Fruit fly (Drosophila melanogaster) whole organism, embryonic: ENCODE results near the gene CG16775.

ENCODE experiments used
- Asciz ChIP-seq: fragments of 200-800 bp; sonication (Bioruptor generic); optimal IDR thresholded peaks from 2 replicates; lab custom pipeline; 2017; ENCODE audit warnings: missing biosample characterization, mild to moderate bottlenecking, missing genetic modification characterization, missing genetic modification reagents
- Atf3 ChIP-seq: fragments of 200-800 bp; sonication (Bioruptor generic); optimal IDR thresholded peaks from 3 replicates; lab custom pipeline; 2016; ENCODE audit warnings: missing biosample characterization, missing genetic modification characterization
- Awh ChIP-seq: fragments of 200-800 bp; sonication (Bioruptor generic); IDR thresholded peaks from 2 replicates; pipeline ENCODE4, ENCODE4 v1.3.6; 2022; ENCODE audit warnings: missing biosample characterization, missing genetic modification characterization
- B-H2 ChIP-seq: fragments of 200-800 bp; sonication (Bioruptor generic); optimal IDR thresholded peaks from 2 replicates; lab custom pipeline; 2018; ENCODE audit warnings: missing biosample characterization, mild to moderate bottlenecking, missing genetic modification characterization
- CG10147 ChIP-seq: fragments of 200-800 bp; sonication (Bioruptor generic); optimal IDR thresholded peaks from 2 replicates; lab custom pipeline; 2019; ENCODE audit warnings: missing biosample characterization, mild to moderate bottlenecking, missing genetic modification characterization, moderate library complexity
- CG10321 ChIP-seq: fragments of 200-800 bp; sonication (Bioruptor generic); IDR thresholded peaks from 2 replicates; pipeline ENCODE4 v1.3.6; 2022; ENCODE audit warnings: missing biosample characterization, missing genetic modification characterization
- CG12219 ChIP-seq: fragments of 200-800 bp; sonication (Bioruptor generic); optimal IDR thresholded peaks from 3 replicates; lab custom pipeline; 2018; ENCODE audit warnings: missing biosample characterization, mild to moderate bottlenecking, missing genetic modification characterization
- CG12659 ChIP-seq: fragments of 200-800 bp; sonication (Bioruptor generic); optimal IDR thresholded peaks from 3 replicates; lab custom pipeline; 2017; ENCODE audit warnings: mild to moderate bottlenecking, missing biosample characterization, missing genetic modification reagents, missing genetic modification characterization
- CG12769 ChIP-seq: fragments of 200-800 bp; sonication (Bioruptor generic); optimal IDR thresholded peaks from 2 replicates; lab custom pipeline; 2019; ENCODE audit warnings: missing biosample characterization, mild to moderate bottlenecking, missing genetic modification characterization, moderate library complexity
- CG13894 ChIP-seq: fragments of 200-800 bp; sonication (Bioruptor generic); optimal IDR thresholded peaks from 3 replicates; lab custom pipeline; 2018; ENCODE audit warnings: missing biosample characterization, mild to moderate bottlenecking, missing genetic modification characterization, moderate library complexity
- CG15269 ChIP-seq: fragments of 200-800 bp; sonication (Bioruptor generic); optimal IDR thresholded peaks from 2 replicates; lab custom pipeline; 2018; ENCODE audit warnings: missing biosample characterization, mild to moderate bottlenecking, missing genetic modification characterization, moderate library complexity
- CG16779 ChIP-seq: fragments of 200-800 bp; sonication (Bioruptor generic); IDR thresholded peaks from 2 replicates; pipeline ENCODE4 v1.3.6; 2022; ENCODE audit warnings: missing biosample characterization, missing genetic modification characterization
- CG32532 ChIP-seq: fragments of 200-800 bp; sonication (Bioruptor generic); IDR thresholded peaks from 2 replicates; pipeline ENCODE4 v1.3.6; 2022; ENCODE audit warnings: missing biosample characterization, missing genetic modification characterization
- CG33213 ChIP-seq: fragments of 200-800 bp; sonication (Bioruptor generic); optimal IDR thresholded peaks from 3 replicates; lab custom pipeline; 2016; ENCODE audit warnings: missing biosample characterization, missing genetic modification characterization
- CG34376 ChIP-seq: fragments of 200-800 bp; sonication (Bioruptor generic); optimal IDR thresholded peaks from 2 replicates; lab custom pipeline; 2018; ENCODE audit warnings: missing biosample characterization, mild to moderate bottlenecking, missing genetic modification characterization
- CkIIα-i1 ChIP-seq: fragments of 200-800 bp; sonication (Bioruptor generic); IDR thresholded peaks from 2 replicates; pipeline ENCODE4 v1.3.6; 2022; ENCODE audit warnings: missing biosample characterization, missing genetic modification characterization
- Dfd ChIP-seq, 2 experiments: fragments of >200 bp; optimal IDR thresholded peaks; 2 replicates each; lab custom pipeline; 2017; ENCODE audit warnings: missing biosample characterization in 2 of 2, missing genetic modification characterization in 2 of 2
- Eip74EF ChIP-seq, 2 experiments: fragments of 200-800 bp in 1 of 2; fragments of >200 bp in 1 of 2; sonication (Bioruptor generic) in 1 of 2; optimal IDR thresholded peaks; 2 replicates each; lab custom pipeline; 2017 to 2019; ENCODE audit warnings: missing biosample characterization in 2 of 2, missing genetic modification characterization in 2 of 2, mild to moderate bottlenecking in 1 of 2, moderate library complexity in 1 of 2
- Elba2 ChIP-seq: fragments of 200-800 bp; sonication (Bioruptor generic); optimal IDR thresholded peaks from 3 replicates; lab custom pipeline; 2016; ENCODE audit warnings: missing biosample characterization, missing genetic modification characterization
- Hr39 ChIP-seq: fragments of >200 bp; optimal IDR thresholded peaks from 2 replicates; lab custom pipeline; 2017
- Nf-YC ChIP-seq: fragments of 200-800 bp; optimal IDR thresholded peaks from 3 replicates; lab custom pipeline; 2019; ENCODE audit warnings: missing biosample characterization, mild to moderate bottlenecking, missing genetic modification characterization, moderate library complexity
- Sin3A ChIP-seq: fragments of >200 bp; optimal IDR thresholded peaks from 2 replicates; lab custom pipeline; 2018
- Sry-δ ChIP-seq: fragments of 200-800 bp; sonication (Bioruptor generic); optimal IDR thresholded peaks from 2 replicates; lab custom pipeline; 2016; ENCODE audit warnings: missing biosample characterization, missing genetic modification characterization
- ase ChIP-seq: fragments of 200-800 bp; sonication (Bioruptor generic); IDR thresholded peaks from 3 replicates; pipeline ENCODE4 v1.3.6; 2022; ENCODE audit warnings: missing biosample characterization, missing genetic modification characterization
- btn ChIP-seq: fragments of 200-800 bp; sonication (Bioruptor generic); optimal IDR thresholded peaks from 2 replicates; lab custom pipeline; 2016; ENCODE audit warnings: missing biosample characterization, missing genetic modification characterization
- cg ChIP-seq: fragments of 200-800 bp; sonication (Bioruptor generic); optimal IDR thresholded peaks from 3 replicates; lab custom pipeline; 2019; ENCODE audit warnings: missing biosample characterization, mild to moderate bottlenecking, missing genetic modification characterization, moderate library complexity
- cwo ChIP-seq: fragments of 200-800 bp; sonication (Bioruptor generic); optimal IDR thresholded peaks from 3 replicates; lab custom pipeline; 2017; ENCODE audit warnings: missing biosample characterization, missing genetic modification characterization, mild to moderate bottlenecking, moderate library complexity, missing genetic modification reagents
- ems ChIP-seq: fragments of 200-800 bp; sonication (Bioruptor generic); optimal IDR thresholded peaks from 3 replicates; lab custom pipeline; 2016; ENCODE audit warnings: missing biosample characterization, missing genetic modification characterization
- ftz-f1 ChIP-seq: fragments of 200-800 bp; sonication (Bioruptor generic); optimal IDR thresholded peaks from 2 replicates; lab custom pipeline; 2016; ENCODE audit warnings: missing biosample characterization, missing genetic modification characterization
- gce ChIP-seq: fragments of 200-800 bp; sonication (Bioruptor generic); IDR thresholded peaks from 3 replicates; pipeline ENCODE4 v1.3.6; 2022; ENCODE audit warnings: missing biosample characterization, missing genetic modification characterization
- gem ChIP-seq: fragments of 200-800 bp; sonication (Bioruptor generic); optimal IDR thresholded peaks from 2 replicates; lab custom pipeline; 2019; ENCODE audit warnings: missing biosample characterization, mild to moderate bottlenecking, missing genetic modification characterization, moderate library complexity
- gfzf ChIP-seq: fragments of 200-800 bp; sonication (Bioruptor generic); optimal IDR thresholded peaks from 2 replicates; lab custom pipeline; 2016; ENCODE audit warnings: missing biosample characterization, mild to moderate bottlenecking, missing genetic modification characterization, moderate library complexity
- grn ChIP-seq: fragments of 200-800 bp; sonication (Bioruptor generic); optimal IDR thresholded peaks from 3 replicates; lab custom pipeline; 2017; ENCODE audit warnings: missing biosample characterization, missing genetic modification characterization
- gsb-n ChIP-seq: fragments of 200-800 bp; sonication (Bioruptor generic); optimal IDR thresholded peaks from 3 replicates; lab custom pipeline; 2018; ENCODE audit warnings: missing biosample characterization, mild to moderate bottlenecking, missing genetic modification characterization
- mld ChIP-seq: fragments of 200-800 bp; sonication (Bioruptor generic); IDR thresholded peaks from 3 replicates; pipeline ENCODE4 v1.3.6; 2022; ENCODE audit warnings: missing biosample characterization, missing genetic modification characterization; ENCODE audit not compliant: partially characterized antibody
- nom ChIP-seq: fragments of 200-800 bp; sonication (Bioruptor generic); optimal IDR thresholded peaks from 2 replicates; lab custom pipeline; 2017; ENCODE audit warnings: missing biosample characterization, missing genetic modification characterization, mild to moderate bottlenecking, moderate library complexity, missing genetic modification reagents
- oc ChIP-seq: fragments of 200-800 bp; sonication (Bioruptor generic); optimal IDR thresholded peaks from 2 replicates; lab custom pipeline; 2018; ENCODE audit warnings: missing biosample characterization, mild to moderate bottlenecking, missing genetic modification characterization, moderate library complexity
- rib ChIP-seq: fragments of 200-800 bp; sonication (Bioruptor generic); IDR thresholded peaks from 2 replicates; pipeline ENCODE4 v1.3.6; 2022; ENCODE audit warnings: missing biosample characterization, missing genetic modification characterization
- salm ChIP-seq: fragments of 200-800 bp; sonication (Bioruptor generic); optimal IDR thresholded peaks from 2 replicates; lab custom pipeline; 2018; ENCODE audit warnings: missing biosample characterization, mild to moderate bottlenecking, missing genetic modification characterization
- sd ChIP-seq: fragments of 200-800 bp; sonication (Bioruptor generic); optimal IDR thresholded peaks from 3 replicates; lab custom pipeline; 2018; ENCODE audit warnings: missing biosample characterization, mild to moderate bottlenecking, missing genetic modification characterization, moderate library complexity
- sqz ChIP-seq: fragments of 200-800 bp; sonication (Bioruptor generic); optimal IDR thresholded peaks from 3 replicates; lab custom pipeline; 2018; ENCODE audit warnings: missing biosample characterization, mild to moderate bottlenecking, missing genetic modification characterization
- sug ChIP-seq: fragments of 200-800 bp; optimal IDR thresholded peaks from 2 replicates; lab custom pipeline; 2019; ENCODE audit warnings: missing biosample characterization, mild to moderate bottlenecking, missing genetic modification characterization, moderate library complexity
- tna ChIP-seq: fragments of 200-800 bp; sonication (Bioruptor generic); IDR thresholded peaks from 2 replicates; pipeline ENCODE4 v1.3.6; 2022; ENCODE audit warnings: missing biosample characterization, missing genetic modification characterization; ENCODE audit not compliant: partially characterized antibody
- vvl ChIP-seq: fragments of 200-800 bp; sonication (Bioruptor generic); IDR thresholded peaks from 2 replicates; pipeline ENCODE4 v1.3.6; 2022; ENCODE audit warnings: missing biosample characterization, missing genetic modification characterization

Gene CG16775

dm6 chr3L:17922182-17923102 lies 36.0 kb upstream of the CG16775 start (continued):
- TF ChIP-seq CG12219 (GFP tag; lab: Kevin White, UChicago) (no peak), btn (GFP tag; lab: Kevin White, UChicago) (no peak), sqz (GFP tag; lab: Kevin White, UChicago) (peak; percentile 61), tna (no peak), Atf3 (GFP tag; lab: Kevin White, UChicago) (no peak), sd (peak; percentile 14), Nf-YC (tag; lab: Kevin White, UChicago) (peak; percentile 7), CG33213 (GFP tag; lab: Kevin White, UChicago) (no peak), CkIIα-i1 (GFP tag; lab: Robert Waterston, UW) (no peak), B-H2 (peak; percentile 11), Awh (peak; percentile 93), cwo (GFP tag; lab: Kevin White, UChicago) (peak; percentile 69), CG12769 (peak; percentile 33), gsb-n (tag; lab: Kevin White, UChicago) (no peak), Eip74EF (GFP tag; optimal IDR thresholded peaks at IDR 0.05; lab: Kevin White, UChicago) (peak in 1 of 2 experiments; percentile 81), gfzf (GFP tag; lab: Kevin White, UChicago) (no peak), ems (GFP tag; lab: Kevin White, UChicago) (no peak), CG13894 (tag; lab: Kevin White, UChicago) (peak; percentile 21), CG12659 (no peak), CG16779 (GFP tag; lab: Robert Waterston, UW) (no peak), grn (GFP tag; lab: Kevin White, UChicago) (peak; percentile 11), vvl (GFP tag; lab: Robert Waterston, UW) (peak; percentile 73), mld (GFP tag; lab: Robert Waterston, UW) (no peak), sug (peak; percentile 90), salm (tag; lab: Kevin White, UChicago) (no peak), ase (GFP tag; lab: Robert Waterston, UW) (no peak), cg (peak; percentile 51), rib (GFP tag; lab: Robert Waterston, UW) (peak; percentile 65; the same call in 1 of the 2 replicates), Sin3A (lab: Kevin White, UChicago) (no peak), Hr39 (lab: Kevin White, UChicago) (no peak), CG34376 (GFP tag; lab: Kevin White, UChicago) (peak; percentile 20), CG10147 (GFP tag; lab: Kevin White, UChicago) (peak; percentile 13), CG32532 (GFP tag; lab: Robert Waterston, UW) (no peak), Dfd (GFP tag; optimal IDR thresholded peaks at IDR 0.05; lab: Kevin White, UChicago) (peak in 1 of 2 experiments; percentile 77), Sry-δ (no peak), Asciz (GFP tag; lab: Kevin White, UChicago) (no peak), gem (tag; lab: Kevin White, UChicago) (no peak), nom (GFP tag; lab: Kevin White, UChicago) (peak; percentile 24), CG15269 (tag; lab: Kevin White, UChicago) (peak; percentile 24), gce (GFP tag; lab: Robert Waterston, UW) (no peak), CG10321 (GFP tag; lab: Robert Waterston, UW) (0 out of 2 replicates have a peak, but pooled peaks have one; percentile 51), oc (peak; percentile 4), Elba2 (GFP tag; lab: Kevin White, UChicago) (peak; percentile 15), ftz-f1 (GFP tag; lab: Kevin White, UChicago) (peak; percentile 83)
